Fruit fly (Drosophila melanogaster) whole organism, embryonic: ENCODE measurements around the gene CG3662.

Source experiments
- BEAF-32 ChIP-seq: fragments of 200-800 bp; sonication (Bioruptor generic); optimal IDR thresholded peaks from 3 replicates; lab custom pipeline; 2017; ENCODE audit warnings: missing biosample characterization, missing genetic modification characterization, mild to moderate bottlenecking, moderate library complexity, missing genetic modification reagents
- BtbVII ChIP-seq: fragments of 200-800 bp; sonication (Bioruptor generic); optimal IDR thresholded peaks from 3 replicates; lab custom pipeline; 2017; ENCODE audit warnings: missing biosample characterization, mild to moderate bottlenecking, missing genetic modification characterization
- CG11504 ChIP-seq: fragments of 200-800 bp; sonication (Bioruptor generic); optimal IDR thresholded peaks from 3 replicates; lab custom pipeline; 2019; ENCODE audit warnings: missing biosample characterization, mild to moderate bottlenecking, missing genetic modification characterization, moderate library complexity
- CG12659 ChIP-seq: fragments of 200-800 bp; sonication (Bioruptor generic); optimal IDR thresholded peaks from 3 replicates; lab custom pipeline; 2017; ENCODE audit warnings: mild to moderate bottlenecking, missing biosample characterization, missing genetic modification reagents, missing genetic modification characterization
- CG13123 ChIP-seq: fragments of 200-800 bp; sonication (Bioruptor generic); optimal IDR thresholded peaks from 2 replicates; lab custom pipeline; 2016; ENCODE audit warnings: missing biosample characterization, missing genetic modification characterization
- CG13894 ChIP-seq: fragments of 200-800 bp; sonication (Bioruptor generic); optimal IDR thresholded peaks from 3 replicates; lab custom pipeline; 2018; ENCODE audit warnings: missing biosample characterization, mild to moderate bottlenecking, missing genetic modification characterization, moderate library complexity
- CG15514 ChIP-seq: fragments of 200-800 bp; sonication (Bioruptor generic); optimal IDR thresholded peaks from 3 replicates; lab custom pipeline; 2017; ENCODE audit warnings: missing biosample characterization, missing genetic modification characterization, mild to moderate bottlenecking, moderate library complexity, missing genetic modification reagents
- CG15601 ChIP-seq: fragments of 200-800 bp; sonication (Bioruptor generic); optimal IDR thresholded peaks from 3 replicates; lab custom pipeline; 2019; ENCODE audit warnings: missing biosample characterization, mild to moderate bottlenecking, missing genetic modification characterization, moderate library complexity
- CG1603 ChIP-seq: fragments of 200-800 bp; sonication (Bioruptor generic); optimal IDR thresholded peaks from 2 replicates; lab custom pipeline; 2019; ENCODE audit warnings: missing biosample characterization, mild to moderate bottlenecking, missing genetic modification characterization, moderate library complexity
- CG17829 ChIP-seq: fragments of 200-800 bp; optimal IDR thresholded peaks from 2 replicates; lab custom pipeline; 2019; ENCODE audit warnings: missing biosample characterization, mild to moderate bottlenecking, missing genetic modification characterization, moderate library complexity
- CG2120 ChIP-seq: fragments of 200-800 bp; sonication (Bioruptor generic); optimal IDR thresholded peaks from 3 replicates; lab custom pipeline; 2016; ENCODE audit warnings: missing biosample characterization, missing genetic modification characterization
- CG2678 ChIP-seq: fragments of 200-800 bp; sonication (Bioruptor generic); optimal IDR thresholded peaks from 3 replicates; lab custom pipeline; 2019; ENCODE audit warnings: missing biosample characterization, mild to moderate bottlenecking, missing genetic modification characterization, moderate library complexity
- CG30403 ChIP-seq: fragments of 200-800 bp; sonication (Bioruptor generic); optimal IDR thresholded peaks from 3 replicates; lab custom pipeline; 2016; ENCODE audit warnings: missing biosample characterization, missing genetic modification characterization
- CG32532 ChIP-seq: fragments of 200-800 bp; sonication (Bioruptor generic); IDR thresholded peaks from 2 replicates; pipeline ENCODE4 v1.3.6; 2022; ENCODE audit warnings: missing biosample characterization, missing genetic modification characterization
- CG3847 ChIP-seq: fragments of 200-800 bp; sonication (Bioruptor generic); IDR thresholded peaks from 2 replicates; pipeline ENCODE4 v1.3.6; 2022; ENCODE audit warnings: missing biosample characterization, missing genetic modification characterization
- CG9817 ChIP-seq: fragments of 200-800 bp; sonication (Bioruptor generic); optimal IDR thresholded peaks from 2 replicates; lab custom pipeline; 2018; ENCODE audit warnings: missing biosample characterization, mild to moderate bottlenecking, missing genetic modification characterization, moderate library complexity
- Chrac-16 ChIP-seq: fragments of 200-800 bp; sonication (Bioruptor generic); optimal IDR thresholded peaks from 3 replicates; lab custom pipeline; 2016; ENCODE audit warnings: missing biosample characterization, missing genetic modification characterization
- CoRest ChIP-seq: fragments of 200-800 bp; sonication (Bioruptor generic); optimal IDR thresholded peaks from 3 replicates; lab custom pipeline; 2018; ENCODE audit warnings: missing biosample characterization, mild to moderate bottlenecking, missing genetic modification characterization, moderate library complexity
- Dll ChIP-seq: fragments of 200-800 bp; sonication (Bioruptor generic); IDR thresholded peaks from 4 replicates; pipeline ENCODE4 v1.3.6; 2022; ENCODE audit warnings: missing biosample characterization, missing genetic modification characterization; ENCODE audit not compliant: partially characterized antibody
- Fer3 ChIP-seq: fragments of 200-800 bp; sonication (Bioruptor generic); optimal IDR thresholded peaks from 2 replicates; lab custom pipeline; 2018; ENCODE audit warnings: missing biosample characterization, mild to moderate bottlenecking, missing genetic modification characterization, moderate library complexity
- Hmr ChIP-seq: fragments of 200-800 bp; sonication (Bioruptor generic); optimal IDR thresholded peaks from 3 replicates; lab custom pipeline; 2017; ENCODE audit warnings: mild to moderate bottlenecking, missing biosample characterization, missing genetic modification reagents, missing genetic modification characterization
- Hr3 ChIP-seq: fragments of 200-800 bp; sonication (Bioruptor generic); optimal IDR thresholded peaks from 3 replicates; lab custom pipeline; 2016; ENCODE audit warnings: missing biosample characterization, missing genetic modification characterization
- NfI ChIP-seq: fragments of 200-800 bp; sonication (Bioruptor generic); optimal IDR thresholded peaks from 3 replicates; lab custom pipeline; 2018; ENCODE audit warnings: missing biosample characterization, mild to moderate bottlenecking, missing genetic modification characterization, moderate library complexity
- Optix ChIP-seq: fragments of 200-800 bp; sonication (Bioruptor generic); IDR thresholded peaks from 3 replicates; pipeline ENCODE4 v1.3.6; 2022; ENCODE audit warnings: missing biosample characterization, missing genetic modification characterization
- Ssrp ChIP-seq: fragments of 200-800 bp; sonication (Bioruptor generic); optimal IDR thresholded peaks from 2 replicates; lab custom pipeline; 2018; ENCODE audit warnings: missing biosample characterization, mild to moderate bottlenecking, missing genetic modification characterization, moderate library complexity
- Vsx1 ChIP-seq: fragments of 200-800 bp; sonication (Bioruptor generic); optimal IDR thresholded peaks from 2 replicates; lab custom pipeline; 2017; ENCODE audit warnings: missing biosample characterization, mild to moderate bottlenecking, missing genetic modification characterization, missing genetic modification reagents
- bbx ChIP-seq: fragments of 200-800 bp; sonication (Bioruptor generic); IDR thresholded peaks from 2 replicates; pipeline ENCODE4 v1.3.6; 2022; ENCODE audit warnings: missing biosample characterization, missing genetic modification characterization; ENCODE audit not compliant: partially characterized antibody
- dmrt99B ChIP-seq: fragments of 200-800 bp; sonication (Bioruptor generic); optimal IDR thresholded peaks from 2 replicates; lab custom pipeline; 2018; ENCODE audit warnings: missing biosample characterization, mild to moderate bottlenecking, missing genetic modification characterization, moderate library complexity
- dpn ChIP-seq, 2 experiments: fragments of 200-800 bp; sonication (Bioruptor generic); optimal IDR thresholded peaks; 3 replicates each; lab custom pipeline; 2016; ENCODE audit warnings: missing biosample characterization in 2 of 2, missing genetic modification characterization in 2 of 2
- ems ChIP-seq: fragments of 200-800 bp; sonication (Bioruptor generic); optimal IDR thresholded peaks from 3 replicates; lab custom pipeline; 2016; ENCODE audit warnings: missing biosample characterization, missing genetic modification characterization
- fd3F ChIP-seq: fragments of 200-800 bp; sonication (Bioruptor generic); optimal IDR thresholded peaks from 2 replicates; lab custom pipeline; 2018; ENCODE audit warnings: missing biosample characterization, mild to moderate bottlenecking, missing genetic modification characterization, moderate library complexity
- gem ChIP-seq: fragments of 200-800 bp; sonication (Bioruptor generic); optimal IDR thresholded peaks from 2 replicates; lab custom pipeline; 2019; ENCODE audit warnings: missing biosample characterization, mild to moderate bottlenecking, missing genetic modification characterization, moderate library complexity
- lilli ChIP-seq: fragments of 200-800 bp; sonication (Bioruptor generic); optimal IDR thresholded peaks from 3 replicates; lab custom pipeline; 2016; ENCODE audit warnings: missing biosample characterization, missing genetic modification characterization
- lola ChIP-seq, 3 experiments: fragments of >200 bp in 2 of 3; fragments of 200-800 bp in 1 of 3; sonication (Bioruptor generic) in 1 of 3; optimal IDR thresholded peaks; 2 replicates each; lab custom pipeline; 2017 to 2019; ENCODE audit warnings: missing biosample characterization in 3 of 3, missing genetic modification characterization in 3 of 3, mild to moderate bottlenecking in 1 of 3, moderate library complexity in 1 of 3
- mam ChIP-seq: fragments of 200-800 bp; sonication (Bioruptor generic); optimal IDR thresholded peaks from 3 replicates; lab custom pipeline; 2016; ENCODE audit warnings: missing biosample characterization, missing genetic modification characterization
- phol ChIP-seq: fragments of 200-800 bp; sonication (Bioruptor generic); optimal IDR thresholded peaks from 3 replicates; lab custom pipeline; 2018; ENCODE audit warnings: missing biosample characterization, mild to moderate bottlenecking, missing genetic modification characterization, moderate library complexity
- prd ChIP-seq, 3 experiments: fragments of >200 bp in 2 of 3; fragments of 200-800 bp in 1 of 3; sonication (Bioruptor generic) in 1 of 3; optimal IDR thresholded peaks in 2 of 3; IDR thresholded peaks in 1 of 3; 2 replicates in 2 of 3; 3 replicates in 1 of 3; pipeline versions ENCODE4 v1.3.6 to Lab custom; 2017 to 2022; ENCODE audit warnings: missing biosample characterization in 1 of 3, missing genetic modification characterization in 1 of 3
- pum ChIP-seq: fragments of 200-800 bp; sonication (Bioruptor generic); optimal IDR thresholded peaks from 2 replicates; lab custom pipeline; 2016; ENCODE audit warnings: missing biosample characterization, missing genetic modification characterization
- pzg ChIP-seq: fragments of 200-800 bp; sonication (Bioruptor generic); optimal IDR thresholded peaks from 3 replicates; lab custom pipeline; 2018; ENCODE audit warnings: missing biosample characterization, mild to moderate bottlenecking, missing genetic modification characterization, moderate library complexity
- repo ChIP-seq: fragments of 200-800 bp; sonication (Bioruptor generic); optimal IDR thresholded peaks from 2 replicates; lab custom pipeline; 2016; ENCODE audit warnings: missing biosample characterization, missing genetic modification characterization
- sc ChIP-seq, 3 experiments: fragments of >200 bp in 2 of 3; fragments of 200-800 bp in 1 of 3; sonication (Bioruptor generic) in 1 of 3; optimal IDR thresholded peaks; 2 replicates in 2 of 3; 3 replicates in 1 of 3; lab custom pipeline; 2017; ENCODE audit warnings: mild to moderate bottlenecking in 1 of 3, missing biosample characterization in 1 of 3, missing genetic modification characterization in 1 of 3, missing genetic modification reagents in 1 of 3
- trem ChIP-seq: fragments of 200-800 bp; optimal IDR thresholded peaks from 3 replicates; lab custom pipeline; 2019; ENCODE audit warnings: missing biosample characterization, mild to moderate bottlenecking, missing genetic modification characterization, moderate library complexity
- trh ChIP-seq: fragments of 200-800 bp; sonication (Bioruptor generic); optimal IDR thresholded peaks from 2 replicates; lab custom pipeline; 2016; ENCODE audit warnings: missing biosample characterization, missing genetic modification characterization

CG3662 gene

dm6 chr2L:869497-870040 is 48.5 kb downstream of the CG3662 start, which contains the start of gene dbe (continued):
- TF ChIP-seq CG9817 (tag; lab: Kevin White, UChicago) (peak; percentile 26), BEAF-32 (GFP tag; lab: Kevin White, UChicago) (peak; percentile 9), Vsx1 (GFP tag; lab: Kevin White, UChicago) (peak; percentile 30), trh (no peak), pum (GFP tag; lab: Kevin White, UChicago) (no peak), Optix (GFP tag; lab: Robert Waterston, UW) (no peak), CG2678 (tag; lab: Kevin White, UChicago) (peak; percentile 28), mam (GFP tag; lab: Kevin White, UChicago) (peak; percentile 13), fd3F (GFP tag; lab: Kevin White, UChicago) (no peak), CG2120 (peak; percentile 22), CG15601 (tag; lab: Kevin White, UChicago) (no peak), CG30403 (GFP tag; lab: Kevin White, UChicago) (peak; percentile 22), CG1603 (tag; lab: Kevin White, UChicago) (peak; percentile 34), lola (GFP tag; optimal IDR thresholded peaks at IDR 0.05; lab: Kevin White, UChicago) (peak in 1 of 3 experiments; percentile 3), Chrac-16 (GFP tag; lab: Kevin White, UChicago) (peak; percentile 7), phol (peak; percentile 8), NfI (GFP tag; lab: Kevin White, UChicago) (peak; percentile 15), CG15514 (GFP tag; lab: Kevin White, UChicago) (peak; percentile 6), CG17829 (tag; lab: Kevin White, UChicago) (peak; percentile 16), CG32532 (GFP tag; lab: Robert Waterston, UW) (0 out of 2 replicates have a peak, but pooled peaks have one; percentile 18), dmrt99B (tag; lab: Kevin White, UChicago) (peak; percentile 20), Hr3 (GFP tag; lab: Kevin White, UChicago) (peak; percentile 8), gem (tag; lab: Kevin White, UChicago) (peak; percentile 44), dpn (GFP tag; optimal IDR thresholded peaks at IDR 0.05; lab: Kevin White, UChicago) (peak in 1 of 2 experiments; percentile 31), Fer3 (tag; lab: Kevin White, UChicago) (peak; percentile 10), prd (optimal IDR thresholded peaks at IDR 0.05; lab: Kevin White, UChicago) (no peak), prd (GFP tag; IDR thresholded peaks at IDR 0.05; lab: Robert Waterston, UW) (0 out of 3 replicates have a peak, but pooled peaks have one; percentile 23), sc (optimal IDR thresholded peaks at IDR 0.05; lab: Kevin White, UChicago) (no peak), sc (GFP tag; optimal IDR thresholded peaks at IDR 0.05; lab: Kevin White, UChicago) (no peak), bbx (0 out of 2 replicates have a peak, but pooled peaks have one; percentile 26), CoRest (tag; lab: Kevin White, UChicago) (peak; percentile 0), CG12659 (peak; percentile 22), ems (GFP tag; lab: Kevin White, UChicago) (no peak), pzg (GFP tag; lab: Kevin White, UChicago) (peak; percentile 37), BtbVII (GFP tag; lab: Kevin White, UChicago) (no peak), repo (peak; percentile 43), trem (peak; percentile 8), lilli (peak; percentile 9), Hmr (GFP tag; lab: Kevin White, UChicago) (peak; percentile 10), CG3847 (GFP tag; lab: Robert Waterston, UW) (peak; percentile 33), CG11504 (tag; lab: Kevin White, UChicago) (peak; percentile 24), Dll (GFP tag; lab: Robert Waterston, UW) (0 out of 4 replicates have a peak, but pooled peaks have one; percentile 27), Ssrp (no peak), CG13123 (GFP tag; lab: Kevin White, UChicago) (no peak), CG13894 (peak; percentile 20)
